Worm (Caenorhabditis elegans) whole organism, young adult: ENCODE data around the gene F55G1.6.

Source experiments
- C06A6.2 ChIP-seq: fragments of 200-800 bp; sonication (Bioruptor generic); conservative IDR thresholded peaks from 2 replicates; pipeline ENCODE4 v1.3.6; 2022; ENCODE audit warnings: missing genetic modification characterization, missing compliant biosample characterization
- D2030.7 ChIP-seq: fragments of 200-800 bp; sonication (Bioruptor generic); IDR thresholded peaks from 2 replicates; pipeline ENCODE4 v1.3.6; 2022; ENCODE audit warnings: missing genetic modification reagents, missing genetic modification characterization, missing compliant biosample characterization
- F10E7.11 ChIP-seq: sonication (generic microtip); optimal IDR thresholded peaks from 2 replicates; lab custom pipeline; 2017; ENCODE audit warnings: mild to moderate bottlenecking, missing genetic modification characterization, moderate library complexity, missing compliant biosample characterization
- F22D6.2 ChIP-seq: sonication (generic microtip); optimal IDR thresholded peaks from 2 replicates; lab custom pipeline; 2016; ENCODE audit warnings: mild to moderate bottlenecking, missing genetic modification characterization, missing compliant biosample characterization
- F49E8.2 ChIP-seq: sonication (generic microtip); optimal IDR thresholded peaks from 3 replicates; lab custom pipeline; 2017; ENCODE audit warnings: missing genetic modification characterization, mild to moderate bottlenecking, missing compliant biosample characterization, antibody characterized with exemption, moderate library complexity; ENCODE audit not compliant: insufficient read depth
- F52B5.7 ChIP-seq: sonication (generic microtip); optimal IDR thresholded peaks from 2 replicates; lab custom pipeline; 2016; ENCODE audit warnings: mild to moderate bottlenecking, missing genetic modification characterization, missing compliant biosample characterization
- F55B11.4 ChIP-seq: sonication (generic microtip); optimal IDR thresholded peaks from 2 replicates; lab custom pipeline; 2016; ENCODE audit warnings: missing compliant biosample characterization, missing genetic modification characterization, borderline replicate concordance; ENCODE audit not compliant: insufficient read depth
- F57A8.1 ChIP-seq: fragments of 200-800 bp; sonication (Bioruptor generic); optimal IDR thresholded peaks from 2 replicates; lab custom pipeline; 2018; ENCODE audit warnings: mild to moderate bottlenecking, missing genetic modification characterization, moderate library complexity, missing compliant biosample characterization
- K11D2.4 ChIP-seq: fragments of 200-800 bp; sonication (Bioruptor generic); IDR thresholded peaks from 2 replicates; pipeline ENCODE4 v1.3.6; 2022; ENCODE audit warnings: missing genetic modification reagents, missing genetic modification characterization, missing compliant biosample characterization
- T26A5.8 ChIP-seq: sonication (generic microtip); optimal IDR thresholded peaks from 2 replicates; lab custom pipeline; 2016; ENCODE audit warnings: missing genetic modification characterization, missing compliant biosample characterization
- Y95B8A.8 ChIP-seq: fragments of 200-800 bp; sonication (Bioruptor generic); IDR thresholded peaks from 2 replicates; pipeline ENCODE4 v1.3.6; 2022; ENCODE audit warnings: missing genetic modification reagents, missing genetic modification characterization, missing compliant biosample characterization
- aptf-3 ChIP-seq: fragments of 200-800 bp; sonication (Bioruptor generic); IDR thresholded peaks from 2 replicates; pipeline ENCODE4 v1.3.6; 2022; ENCODE audit warnings: missing genetic modification characterization, missing compliant biosample characterization
- atf-7 ChIP-seq: sonication (generic microtip); optimal IDR thresholded peaks from 2 replicates; lab custom pipeline; 2017; ENCODE audit warnings: mild to moderate bottlenecking, missing genetic modification characterization, missing compliant biosample characterization
- athp-1 ChIP-seq: sonication (generic microtip); optimal IDR thresholded peaks from 2 replicates; lab custom pipeline; 2017; ENCODE audit warnings: mild to moderate bottlenecking, missing genetic modification characterization, missing compliant biosample characterization
- attf-6 ChIP-seq: fragments of 200-800 bp; sonication (Bioruptor generic); IDR thresholded peaks from 2 replicates; pipeline ENCODE4 v1.3.6; 2022; ENCODE audit warnings: missing genetic modification reagents, missing genetic modification characterization, missing compliant biosample characterization
- bed-2 ChIP-seq: fragments of 200-800 bp; sonication (Bioruptor generic); IDR thresholded peaks from 2 replicates; pipeline ENCODE4 v1.3.6; 2022; ENCODE audit warnings: missing genetic modification reagents, missing genetic modification characterization, missing compliant biosample characterization
- ccch-3 ChIP-seq: fragments of 200-800 bp; sonication (Bioruptor generic); optimal IDR thresholded peaks from 2 replicates; lab custom pipeline; 2018; ENCODE audit warnings: mild to moderate bottlenecking, missing genetic modification characterization, missing compliant biosample characterization
- ceh-100 ChIP-seq: fragments of 200-800 bp; sonication (Bioruptor generic); IDR thresholded peaks from 2 replicates; pipeline ENCODE4 v1.3.6; 2022; ENCODE audit warnings: missing genetic modification reagents, missing genetic modification characterization, missing compliant biosample characterization
- ceh-27 ChIP-seq: fragments of 200-800 bp; sonication (Bioruptor generic); optimal IDR thresholded peaks from 2 replicates; lab custom pipeline; 2018; ENCODE audit warnings: mild to moderate bottlenecking, missing genetic modification characterization, moderate library complexity, missing compliant biosample characterization
- ceh-79 ChIP-seq: sonication (generic microtip); optimal IDR thresholded peaks from 2 replicates; lab custom pipeline; 2017; ENCODE audit warnings: mild to moderate bottlenecking, missing genetic modification characterization, missing compliant biosample characterization
- chd-7 ChIP-seq: sonication (generic microtip); optimal IDR thresholded peaks from 2 replicates; lab custom pipeline; 2016; ENCODE audit warnings: mild to moderate bottlenecking, missing genetic modification characterization, moderate library complexity, missing compliant biosample characterization
- die-1 ChIP-seq: sonication (generic microtip); optimal IDR thresholded peaks from 2 replicates; lab custom pipeline; 2016; ENCODE audit warnings: missing genotype, mild to moderate bottlenecking, missing genetic modification characterization, missing compliant biosample characterization
- dpl-1 ChIP-seq: fragments of 150-350 bp; optimal IDR thresholded peaks from 2 replicates; lab custom pipeline; 2014; ENCODE audit warnings: missing biosample characterization, missing genetic modification reagents, missing genetic modification characterization
- hrde-1 ChIP-seq: sonication (generic microtip); optimal IDR thresholded peaks from 2 replicates; lab custom pipeline; 2016; ENCODE audit warnings: missing genetic modification characterization, mild to moderate bottlenecking, missing compliant biosample characterization, moderate library complexity, missing genotype, missing genetic modification reagents, borderline replicate concordance
- lin-35 ChIP-seq, 3 experiments: fragments of 150-350 bp in 2 of 3; sonication (generic microtip) in 1 of 3; optimal IDR thresholded peaks; 2 replicates each; lab custom pipeline; 2014 to 2018; ENCODE audit warnings: missing biosample characterization in 3 of 3, missing genetic modification characterization in 3 of 3, missing genetic modification reagents in 3 of 3
- lin-40 ChIP-seq: sonication (generic microtip); optimal IDR thresholded peaks from 2 replicates; lab custom pipeline; 2016; ENCODE audit warnings: missing genetic modification characterization, mild to moderate bottlenecking, missing compliant biosample characterization, missing genotype, missing genetic modification reagents
- lin-54 ChIP-seq: fragments of 200-800 bp; sonication (Bioruptor generic); optimal IDR thresholded peaks from 2 replicates; lab custom pipeline; 2018; ENCODE audit warnings: mild to moderate bottlenecking, missing genetic modification characterization, missing compliant biosample characterization
- lsl-1 ChIP-seq: fragments of 200-800 bp; sonication (Bioruptor generic); optimal IDR thresholded peaks from 2 replicates; lab custom pipeline; 2018; ENCODE audit warnings: mild to moderate bottlenecking, missing genetic modification characterization, moderate library complexity, missing compliant biosample characterization
- lsy-27 ChIP-seq: sonication (generic microtip); optimal IDR thresholded peaks from 2 replicates; lab custom pipeline; 2017; ENCODE audit warnings: missing genetic modification characterization, mild to moderate bottlenecking, missing compliant biosample characterization, antibody characterized with exemption, missing genotype, borderline replicate concordance; ENCODE audit not compliant: insufficient read depth
- madf-6 ChIP-seq: fragments of 200-800 bp; sonication (Bioruptor generic); IDR thresholded peaks from 2 replicates; pipeline ENCODE4 v1.3.6; 2022; ENCODE audit warnings: missing genetic modification reagents, missing genetic modification characterization, missing compliant biosample characterization
- mcd-1 ChIP-seq: fragments of 200-800 bp; sonication (Bioruptor generic); IDR thresholded peaks from 2 replicates; pipeline ENCODE4 v1.3.6; 2022; ENCODE audit warnings: missing genetic modification reagents, missing genetic modification characterization, missing compliant biosample characterization
- mel-28 ChIP-seq: sonication (generic microtip); optimal IDR thresholded peaks from 2 replicates; lab custom pipeline; 2016; ENCODE audit warnings: borderline replicate concordance, mild to moderate bottlenecking, missing genetic modification characterization, missing compliant biosample characterization
- nfya-1 ChIP-seq: sonication (generic microtip); optimal IDR thresholded peaks from 2 replicates; lab custom pipeline; 2017; ENCODE audit warnings: antibody characterized with exemption, missing compliant biosample characterization, missing genetic modification characterization, borderline replicate concordance; ENCODE audit not compliant: insufficient read depth
- nfya-2 ChIP-seq: fragments of 200-800 bp; sonication (Bioruptor generic); IDR thresholded peaks from 2 replicates; pipeline ENCODE4 v1.3.6; 2022; ENCODE audit warnings: missing genetic modification reagents, missing genetic modification characterization, missing compliant biosample characterization
- nfyb-1 ChIP-seq: fragments of 200-800 bp; sonication (Bioruptor generic); IDR thresholded peaks from 2 replicates; pipeline ENCODE4 v1.3.6; 2022; ENCODE audit warnings: missing genetic modification reagents, missing genetic modification characterization, missing compliant biosample characterization
- nhr-90 ChIP-seq: sonication (generic microtip); optimal IDR thresholded peaks from 2 replicates; lab custom pipeline; 2016; ENCODE audit warnings: missing genotype, mild to moderate bottlenecking, missing genetic modification characterization, missing compliant biosample characterization
- pbrm-1 ChIP-seq: fragments of 200-800 bp; sonication (Bioruptor generic); IDR thresholded peaks from 2 replicates; pipeline ENCODE4 v1.3.6; 2022; ENCODE audit warnings: missing genetic modification reagents, missing genetic modification characterization, missing compliant biosample characterization
- pha-4 ChIP-seq: fragments of 150-350 bp; sonication (generic microtip); optimal IDR thresholded peaks from 2 replicates; lab custom pipeline; 2014; ENCODE audit warnings: missing biosample characterization, missing genetic modification reagents, missing genetic modification characterization
- rcor-1 ChIP-seq: fragments of 200-800 bp; sonication (Bioruptor generic); IDR thresholded peaks from 2 replicates; pipeline ENCODE4 v1.3.6; 2022; ENCODE audit warnings: missing genetic modification reagents, missing genetic modification characterization, missing compliant biosample characterization
- repo-1 ChIP-seq: sonication (generic microtip); optimal IDR thresholded peaks from 2 replicates; lab custom pipeline; 2017; ENCODE audit warnings: mild to moderate bottlenecking, missing genetic modification characterization, missing compliant biosample characterization
- rpc-1 ChIP-seq, 2 experiments: fragments of 150-350 bp in 1 of 2; sonication (generic microtip) in 1 of 2; optimal IDR thresholded peaks; 2 replicates each; lab custom pipeline; 2014 to 2018; ENCODE audit warnings: missing biosample characterization in 1 of 2, missing genetic modification characterization in 1 of 2, missing genetic modification reagents in 1 of 2, missing genotype in 1 of 2
- snpc-4 ChIP-seq, 5 experiments: fragments of 150-350 bp in 1 of 5; sonication (generic microtip) in 4 of 5; optimal IDR thresholded peaks; 2 replicates each; lab custom pipeline; 2014 to 2018; ENCODE audit warnings: missing genetic modification characterization in 5 of 5, missing biosample characterization in 3 of 5, antibody characterized with exemption in 2 of 5, mild to moderate bottlenecking in 2 of 5, missing compliant biosample characterization in 2 of 5, missing genotype in 2 of 5, moderate library complexity in 2 of 5, missing genetic modification reagents in 1 of 5
- sptf-2 ChIP-seq: fragments of 200-800 bp; sonication (Bioruptor generic); optimal IDR thresholded peaks from 2 replicates; lab custom pipeline; 2018; ENCODE audit warnings: mild to moderate bottlenecking, missing genetic modification characterization, missing compliant biosample characterization
- tbp1 ChIP-seq: fragments of 200-800 bp; sonication (Bioruptor generic); optimal IDR thresholded peaks from 2 replicates; lab custom pipeline; 2018; ENCODE audit warnings: mild to moderate bottlenecking, missing genetic modification characterization, missing compliant biosample characterization
- ztf-22 ChIP-seq: fragments of 200-800 bp; sonication (Bioruptor generic); optimal IDR thresholded peaks from 2 replicates; lab custom pipeline; 2018; ENCODE audit warnings: mild to moderate bottlenecking, missing genetic modification characterization, moderate library complexity, missing compliant biosample characterization
- ztf-25 ChIP-seq: fragments of 200-800 bp; sonication (Bioruptor generic); IDR thresholded peaks from 2 replicates; pipeline ENCODE4 v1.3.6; 2022; ENCODE audit warnings: missing genetic modification reagents, missing genetic modification characterization, missing compliant biosample characterization

F55G1.6 gene

ce11 chrIV:7505866-7506488, 32.7 kb downstream of the F55G1.6 start (continued):
- TF ChIP-seq bed-2 (no peak), tbp1 (GFP tag; lab: Kevin White, UChicago) (peak; percentile 39), lin-40 (peak; percentile 35), K11D2.4 (GFP tag; lab: Robert Waterston, UW) (no peak), die-1 (tag; lab: Kevin White, UChicago) (no peak), nfya-1 (tag; lab: Kevin White, UChicago) (no peak), rcor-1 (GFP tag; lab: Robert Waterston, UW) (peak; percentile 24), mel-28 (tag; lab: Kevin White, UChicago) (no peak), Y95B8A.8 (GFP tag; lab: Robert Waterston, UW) (peak; percentile 73), hrde-1 (tag; lab: Kevin White, UChicago) (peak; percentile 78), madf-6 (GFP tag; lab: Robert Waterston, UW) (peak; percentile 48), nhr-90 (tag; lab: Kevin White, UChicago) (peak; percentile 38), lin-54 (peak; percentile 49), F52B5.7 (tag; lab: Kevin White, UChicago) (peak; percentile 22), ztf-25 (GFP tag; lab: Robert Waterston, UW) (no peak), T26A5.8 (tag; lab: Kevin White, UChicago) (peak; percentile 68), lsy-27 (no peak), F10E7.11 (tag; lab: Kevin White, UChicago) (peak; percentile 36), ceh-79 (tag; lab: Kevin White, UChicago) (no peak), lsl-1 (GFP tag; lab: Kevin White, UChicago) (peak; percentile 11), lin-35 (GFP tag; optimal IDR thresholded peaks at IDR 0.05; lab: Kevin White, UChicago) (peak in 1 of 3 experiments; percentile 20), pbrm-1 (GFP tag; lab: Robert Waterston, UW) (peak; percentile 61; the same call in 1 of the 2 replicates), sptf-2 (GFP tag; lab: Kevin White, UChicago) (no peak), repo-1 (peak; percentile 88), F57A8.1 (GFP tag; lab: Kevin White, UChicago) (no peak), D2030.7 (GFP tag; lab: Robert Waterston, UW) (peak; percentile 34; the same call in 1 of the 2 replicates), pha-4 (tag; lab: Kevin White, UChicago) (peak; percentile 36), ztf-22 (GFP tag; lab: Kevin White, UChicago) (peak; percentile 70), ceh-27 (no peak), F49E8.2 (tag; lab: Kevin White, UChicago) (peak; percentile 59), dpl-1 (GFP tag; lab: Kevin White, UChicago) (no peak), F55B11.4 (tag; lab: Kevin White, UChicago) (no peak), F22D6.2 (tag; lab: Kevin White, UChicago) (no peak), ceh-100 (no peak), atf-7 (no peak), rpc-1 (optimal IDR thresholded peaks at IDR 0.05; lab: Kevin White, UChicago) (no peak), rpc-1 (tag; optimal IDR thresholded peaks at IDR 0.05; lab: Kevin White, UChicago) (no peak), C06A6.2 (peak; percentile 48; the same call in 1 of the 2 replicates), attf-6 (GFP tag; lab: Robert Waterston, UW) (peak; percentile 50), nfya-2 (GFP tag; lab: Robert Waterston, UW) (no peak), chd-7 (tag; lab: Kevin White, UChicago) (peak; percentile 62), athp-1 (tag; lab: Kevin White, UChicago) (peak; percentile 52), aptf-3 (GFP tag; lab: Robert Waterston, UW) (no peak), ccch-3 (GFP tag; lab: Kevin White, UChicago) (no peak), snpc-4 (GFP tag; optimal IDR thresholded peaks at IDR 0.05; lab: Kevin White, UChicago) (no peak), snpc-4 (tag; optimal IDR thresholded peaks at IDR 0.05; lab: Kevin White, UChicago) (peak in 2 of 4 experiments; percentile 35 to 47), mcd-1 (no peak; the same call in none of the 2 replicates), nfyb-1 (GFP tag; lab: Robert Waterston, UW) (0 out of 2 replicates have a peak, but pooled peaks have one; percentile 42)
